Worm (Caenorhabditis elegans): Measurements from ENCODE around the gene F12D9.2.

The F12D9.2 gene

ce11 chrX:8660909-8661308 lies 14.0 kb upstream of the F12D9.2 start:
- TF ChIP-seq klf-2 (GFP tag; conservative IDR thresholded peaks at IDR 0.05) (no peak), med-1 (GFP tag; optimal IDR thresholded peaks at IDR 0.05; ENCODE audit: insufficient read depth) (no peak), ztf-29 (GFP tag; IDR thresholded peaks at IDR 0.05) (no peak), flt-1 (GFP tag; IDR thresholded peaks at IDR 0.05) (no peak), ref-1 (GFP tag; conservative IDR thresholded peaks at IDR 0.05) (no peak), cog-1 (tag; optimal IDR thresholded peaks at IDR 0.05) (no peak), tab-1 (GFP tag; IDR thresholded peaks at IDR 0.05) (no peak), ztf-23 (GFP tag; IDR thresholded peaks at IDR 0.05) (no peak), T22C8.4 (GFP tag; IDR thresholded peaks at IDR 0.05) (no peak)

DNA sequence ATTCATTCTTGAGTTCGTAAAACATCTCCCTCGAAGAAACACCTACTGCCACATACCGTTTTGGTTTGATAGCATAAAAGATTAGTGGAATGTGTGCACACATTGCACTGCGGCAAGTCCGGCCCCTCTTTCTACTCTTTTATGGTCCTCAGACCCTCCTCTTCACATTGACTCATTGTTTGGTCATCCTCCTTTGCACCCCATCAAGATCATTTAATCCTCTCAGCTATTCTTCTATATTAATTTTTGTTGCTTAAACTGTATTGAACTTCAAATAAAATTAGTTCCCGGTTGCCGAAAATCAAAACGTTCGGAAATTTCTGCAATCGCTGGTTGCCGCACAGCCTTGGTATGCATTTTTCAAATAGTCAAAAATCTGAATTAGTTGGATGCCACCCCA lies 13.4 kb upstream of the F12D9.2 start, which contains the start of gene rig-1:
TSS of gene rig-1 (plus strand) at position 301 of the 400 bp plus-strand sequence.
- TF ChIP-seq tab-1 (GFP tag; IDR thresholded peaks at IDR 0.05) (no peak), ref-1 (GFP tag; conservative IDR thresholded peaks at IDR 0.05) (no peak), ztf-29 (GFP tag; IDR thresholded peaks at IDR 0.05) (no peak), med-1 (GFP tag; optimal IDR thresholded peaks at IDR 0.05; ENCODE audit: insufficient read depth) (no peak), klf-2 (GFP tag; conservative IDR thresholded peaks at IDR 0.05) (no peak), T22C8.4 (GFP tag; IDR thresholded peaks at IDR 0.05) (no peak), cog-1 (tag; optimal IDR thresholded peaks at IDR 0.05) (no peak), ztf-23 (GFP tag; IDR thresholded peaks at IDR 0.05) (no peak)

- TF ChIP-seq klf-2 (GFP tag; conservative IDR thresholded peaks at IDR 0.05), result no peak
- no peak for TF ChIP-seq med-1 (GFP tag; optimal IDR thresholded peaks at IDR 0.05; ENCODE audit: insufficient read depth)
- TF ChIP-seq ref-1 (GFP tag; conservative IDR thresholded peaks at IDR 0.05), result no peak
These were observed 12.6 kb upstream of the F12D9.2 start for ce11 chrX:8659521-8659920.

DNA sequence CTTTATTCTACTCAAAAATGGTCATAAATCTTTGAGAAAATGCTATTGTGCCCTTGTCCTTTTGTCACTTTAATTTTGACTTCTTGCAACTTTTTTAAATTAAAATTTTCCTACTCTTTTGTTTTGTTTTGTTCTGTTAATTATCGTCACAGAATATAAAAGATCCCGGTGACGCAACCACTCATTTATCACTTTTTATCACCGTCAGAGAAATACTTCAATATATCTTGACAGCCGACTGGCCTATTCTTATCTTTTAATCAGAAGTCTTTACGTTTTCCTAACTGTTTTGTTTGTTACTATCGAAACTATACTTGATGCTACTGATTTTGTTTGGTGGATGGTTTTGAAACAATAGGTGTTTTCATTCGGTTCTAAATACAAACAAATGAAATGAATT lies 9.1 kb upstream of the F12D9.2 start:
- TF ChIP-seq T22C8.4 (GFP tag; IDR thresholded peaks at IDR 0.05) (no peak), cog-1 (tag; optimal IDR thresholded peaks at IDR 0.05) (no peak), ref-1 (GFP tag; conservative IDR thresholded peaks at IDR 0.05) (no peak), tab-1 (GFP tag; IDR thresholded peaks at IDR 0.05) (no peak), med-1 (GFP tag; optimal IDR thresholded peaks at IDR 0.05; ENCODE audit: insufficient read depth) (no peak), flt-1 (GFP tag; IDR thresholded peaks at IDR 0.05) (no peak), ztf-23 (GFP tag; IDR thresholded peaks at IDR 0.05) (no peak), ztf-29 (GFP tag; IDR thresholded peaks at IDR 0.05) (no peak), klf-2 (GFP tag; conservative IDR thresholded peaks at IDR 0.05) (no peak)

ce11 chrX:8650535-8650934 lies 3.6 kb upstream of the F12D9.2 start:
- TF ChIP-seq tab-1 (GFP tag; IDR thresholded peaks at IDR 0.05), result 0 out of 2 replicates have a peak, but pooled peaks have one; percentile 70
- no peak for TF ChIP-seq cog-1 (tag; optimal IDR thresholded peaks at IDR 0.05)
- 0 out of 2 replicates have a peak, but pooled peaks have one; percentile 29 for TF ChIP-seq ztf-23 (GFP tag; IDR thresholded peaks at IDR 0.05)
- TF ChIP-seq ref-1 (GFP tag; conservative IDR thresholded peaks at IDR 0.05), result no peak
- TF ChIP-seq flt-1 (GFP tag; IDR thresholded peaks at IDR 0.05), result peak; percentile 71
- TF ChIP-seq med-1 (GFP tag; optimal IDR thresholded peaks at IDR 0.05; ENCODE audit: insufficient read depth), result no peak
- 0 out of 2 replicates have a peak, but pooled peaks have one; percentile 24 for TF ChIP-seq klf-2 (GFP tag; conservative IDR thresholded peaks at IDR 0.05)
- no peak for TF ChIP-seq T22C8.4 (GFP tag; IDR thresholded peaks at IDR 0.05)
- TF ChIP-seq ztf-29 (GFP tag; IDR thresholded peaks at IDR 0.05), result peak; percentile 34; the same call in 1 of the 2 replicates

ce11 chrX:8648582-8648981 lies 1.7 kb upstream of the F12D9.2 start:
- TF ChIP-seq T22C8.4 (GFP tag; IDR thresholded peaks at IDR 0.05) (no peak), med-1 (GFP tag; optimal IDR thresholded peaks at IDR 0.05; ENCODE audit: insufficient read depth) (no peak), ztf-23 (GFP tag; IDR thresholded peaks at IDR 0.05) (no peak), ztf-29 (GFP tag; IDR thresholded peaks at IDR 0.05) (no peak), flt-1 (GFP tag; IDR thresholded peaks at IDR 0.05) (no peak), ref-1 (GFP tag; conservative IDR thresholded peaks at IDR 0.05) (no peak), klf-2 (GFP tag; conservative IDR thresholded peaks at IDR 0.05) (no peak), cog-1 (tag; optimal IDR thresholded peaks at IDR 0.05) (no peak), tab-1 (GFP tag; IDR thresholded peaks at IDR 0.05) (no peak)

- TF ChIP-seq klf-2 (GFP tag; conservative IDR thresholded peaks at IDR 0.05) (peak; percentile 72; the same call in 1 of the 2 replicates), T22C8.4 (GFP tag; IDR thresholded peaks at IDR 0.05) (peak; percentile 85), ztf-29 (GFP tag; IDR thresholded peaks at IDR 0.05) (peak; percentile 80), med-1 (GFP tag; optimal IDR thresholded peaks at IDR 0.05; ENCODE audit: insufficient read depth) (peak; percentile 58), cog-1 (tag; optimal IDR thresholded peaks at IDR 0.05) (peak; percentile 68), flt-1 (GFP tag; IDR thresholded peaks at IDR 0.05) (peak; percentile 95), tab-1 (GFP tag; IDR thresholded peaks at IDR 0.05) (peak; percentile 94), ztf-23 (GFP tag; IDR thresholded peaks at IDR 0.05) (peak; percentile 87), ref-1 (GFP tag; conservative IDR thresholded peaks at IDR 0.05) (peak; percentile 83)
These were observed 610 bp downstream of the F12D9.2 start for ce11 chrX:8646287-8646686.

DNA sequence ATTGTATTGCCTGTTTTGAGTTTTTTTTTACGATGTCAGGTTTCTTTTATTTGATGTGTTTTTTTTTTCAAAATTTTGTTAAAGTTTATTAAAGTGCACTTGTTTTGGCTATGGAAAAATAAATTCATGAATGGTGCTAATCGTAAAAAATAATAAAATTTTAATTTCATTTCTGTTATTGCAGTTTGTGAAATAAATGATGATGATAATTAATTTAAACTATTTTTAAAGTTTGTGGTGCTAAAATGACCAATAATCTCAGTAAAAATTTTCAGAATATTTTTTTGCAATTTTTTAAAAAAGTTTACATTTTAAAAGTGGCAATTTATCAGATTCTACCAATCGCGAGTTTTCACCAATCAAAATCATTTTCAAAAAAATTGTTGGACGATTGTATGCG lies 3.1 kb downstream of the F12D9.2 start, which contains the start of gene stg-2:
TSS of gene stg-2 (minus strand) at position 101 of the 400 bp plus-strand sequence.
- TF ChIP-seq klf-2 (GFP tag; conservative IDR thresholded peaks at IDR 0.05), result no peak
- TF ChIP-seq flt-1 (GFP tag; IDR thresholded peaks at IDR 0.05), result no peak
- TF ChIP-seq med-1 (GFP tag; optimal IDR thresholded peaks at IDR 0.05; ENCODE audit: insufficient read depth), result no peak
- TF ChIP-seq tab-1 (GFP tag; IDR thresholded peaks at IDR 0.05), result no peak
- TF ChIP-seq T22C8.4 (GFP tag; IDR thresholded peaks at IDR 0.05), result no peak
- TF ChIP-seq ref-1 (GFP tag; conservative IDR thresholded peaks at IDR 0.05), result no peak
- TF ChIP-seq cog-1 (tag; optimal IDR thresholded peaks at IDR 0.05), result no peak
- TF ChIP-seq ztf-29 (GFP tag; IDR thresholded peaks at IDR 0.05), result no peak
- no peak for TF ChIP-seq ztf-23 (GFP tag; IDR thresholded peaks at IDR 0.05)

ce11 chrX:8640654-8641053 lies 6.2 kb downstream of the F12D9.2 start:
- TF ChIP-seq flt-1 (GFP tag; IDR thresholded peaks at IDR 0.05) (0 out of 2 replicates have a peak, but pooled peaks have one; percentile 39), tab-1 (GFP tag; IDR thresholded peaks at IDR 0.05) (0 out of 2 replicates have a peak, but pooled peaks have one; percentile 31), cog-1 (tag; optimal IDR thresholded peaks at IDR 0.05) (no peak)

- TF ChIP-seq klf-2 (GFP tag; conservative IDR thresholded peaks at IDR 0.05) (peak; percentile 69), T22C8.4 (GFP tag; IDR thresholded peaks at IDR 0.05) (no peak; the same call in none of the 2 replicates), tab-1 (GFP tag; IDR thresholded peaks at IDR 0.05) (peak; percentile 83), cog-1 (tag; optimal IDR thresholded peaks at IDR 0.05) (no peak), med-1 (GFP tag; optimal IDR thresholded peaks at IDR 0.05; ENCODE audit: insufficient read depth) (peak; percentile 43), ref-1 (GFP tag; conservative IDR thresholded peaks at IDR 0.05) (peak; percentile 64), ztf-29 (GFP tag; IDR thresholded peaks at IDR 0.05) (no peak), flt-1 (GFP tag; IDR thresholded peaks at IDR 0.05) (peak; percentile 91), ztf-23 (GFP tag; IDR thresholded peaks at IDR 0.05) (no peak; the same call in 1 of the 2 replicates)
These were observed 8.2 kb downstream of the F12D9.2 start for ce11 chrX:8638679-8639184.
